Fruit fly (Drosophila melanogaster) whole organism, embryonic: ENCODE data around the gene cher.

Experiments used
- Adf1 ChIP-seq: fragments of 200-800 bp; sonication (Bioruptor generic); IDR thresholded peaks from 2 replicates; pipeline ENCODE4 v1.3.6; 2022; ENCODE audit warnings: missing biosample characterization, missing genetic modification characterization
- Atf3 ChIP-seq: fragments of 200-800 bp; sonication (Bioruptor generic); optimal IDR thresholded peaks from 3 replicates; lab custom pipeline; 2016; ENCODE audit warnings: missing biosample characterization, missing genetic modification characterization
- Atf6 ChIP-seq: fragments of 200-800 bp; sonication (Bioruptor generic); IDR thresholded peaks from 2 replicates; pipeline ENCODE4 v1.3.6; 2022; ENCODE audit warnings: missing biosample characterization, missing genetic modification characterization
- BtbVII ChIP-seq: fragments of 200-800 bp; sonication (Bioruptor generic); optimal IDR thresholded peaks from 3 replicates; lab custom pipeline; 2017; ENCODE audit warnings: missing biosample characterization, mild to moderate bottlenecking, missing genetic modification characterization
- CG1024 ChIP-seq: fragments of 200-800 bp; sonication (Bioruptor generic); IDR thresholded peaks from 2 replicates; pipeline ENCODE4 v1.3.6; 2022; ENCODE audit warnings: missing biosample characterization, missing genetic modification characterization
- CG10321 ChIP-seq: fragments of 200-800 bp; sonication (Bioruptor generic); IDR thresholded peaks from 2 replicates; pipeline ENCODE4 v1.3.6; 2022; ENCODE audit warnings: missing biosample characterization, missing genetic modification characterization
- CG10959 ChIP-seq: fragments of 200-800 bp; sonication (Bioruptor generic); IDR thresholded peaks from 2 replicates; pipeline ENCODE4 v1.3.6; 2022; ENCODE audit warnings: missing biosample characterization, missing genetic modification characterization
- CG11504 ChIP-seq: fragments of 200-800 bp; sonication (Bioruptor generic); optimal IDR thresholded peaks from 3 replicates; lab custom pipeline; 2019; ENCODE audit warnings: missing biosample characterization, mild to moderate bottlenecking, missing genetic modification characterization, moderate library complexity
- CG11560 ChIP-seq: fragments of 200-800 bp; sonication (Bioruptor generic); IDR thresholded peaks from 3 replicates; pipeline ENCODE4 v1.3.6; 2022; ENCODE audit warnings: missing biosample characterization, missing genetic modification characterization
- CG12155 ChIP-seq: fragments of 200-800 bp; sonication (Bioruptor generic); optimal IDR thresholded peaks from 3 replicates; lab custom pipeline; 2016; ENCODE audit warnings: missing biosample characterization, missing genetic modification characterization
- CG12299 ChIP-seq: fragments of 200-800 bp; sonication (Bioruptor generic); optimal IDR thresholded peaks from 2 replicates; lab custom pipeline; 2018; ENCODE audit warnings: missing biosample characterization, mild to moderate bottlenecking, missing genetic modification characterization
- CG12659 ChIP-seq: fragments of 200-800 bp; sonication (Bioruptor generic); optimal IDR thresholded peaks from 3 replicates; lab custom pipeline; 2017; ENCODE audit warnings: mild to moderate bottlenecking, missing biosample characterization, missing genetic modification reagents, missing genetic modification characterization
- CG12769 ChIP-seq: fragments of 200-800 bp; sonication (Bioruptor generic); optimal IDR thresholded peaks from 2 replicates; lab custom pipeline; 2019; ENCODE audit warnings: missing biosample characterization, mild to moderate bottlenecking, missing genetic modification characterization, moderate library complexity
- CG13287 ChIP-seq: fragments of 200-800 bp; sonication (Bioruptor generic); IDR thresholded peaks from 2 replicates; pipeline ENCODE4 v1.3.6; 2022; ENCODE audit warnings: missing biosample characterization, missing genetic modification characterization; ENCODE audit not compliant: partially characterized antibody
- CG14014 ChIP-seq: fragments of 200-800 bp; sonication (Bioruptor generic); IDR thresholded peaks from 2 replicates; pipeline ENCODE4 v1.3.6; 2022; ENCODE audit warnings: missing biosample characterization, missing genetic modification characterization
- CG14050 ChIP-seq: fragments of 200-800 bp; sonication (Bioruptor generic); IDR thresholded peaks from 3 replicates; pipeline ENCODE4 v1.3.6; 2022; ENCODE audit warnings: missing biosample characterization, missing genetic modification characterization
- CG1647 ChIP-seq: fragments of 200-800 bp; sonication (Bioruptor generic); optimal IDR thresholded peaks from 3 replicates; lab custom pipeline; 2016; ENCODE audit warnings: missing biosample characterization, missing genetic modification characterization
- CG17829 ChIP-seq: fragments of 200-800 bp; optimal IDR thresholded peaks from 2 replicates; lab custom pipeline; 2019; ENCODE audit warnings: missing biosample characterization, mild to moderate bottlenecking, missing genetic modification characterization, moderate library complexity
- CG1792 ChIP-seq: fragments of 200-800 bp; sonication (Bioruptor generic); optimal IDR thresholded peaks from 2 replicates; lab custom pipeline; 2016; ENCODE audit warnings: missing biosample characterization, missing genetic modification characterization
- CG4404 ChIP-seq: fragments of 200-800 bp; sonication (Bioruptor generic); IDR thresholded peaks from 2 replicates; pipeline ENCODE4 v1.3.6; 2022; ENCODE audit warnings: missing biosample characterization, missing genetic modification characterization
- CG5245 ChIP-seq: fragments of 200-800 bp; sonication (Bioruptor generic); optimal IDR thresholded peaks from 3 replicates; lab custom pipeline; 2016; ENCODE audit warnings: missing biosample characterization, missing genetic modification characterization
- CG6272 ChIP-seq: fragments of 200-800 bp; sonication (Bioruptor generic); IDR thresholded peaks from 2 replicates; pipeline ENCODE4 v1.3.6; 2022; ENCODE audit warnings: missing biosample characterization, missing genetic modification characterization
- CG6791 ChIP-seq: fragments of 200-800 bp; sonication (Bioruptor generic); IDR thresholded peaks from 3 replicates; pipeline ENCODE4 v1.3.6; 2022; ENCODE audit warnings: missing biosample characterization, missing genetic modification characterization; ENCODE audit not compliant: partially characterized antibody
- CG6854 ChIP-seq: fragments of 200-800 bp; sonication (Bioruptor generic); optimal IDR thresholded peaks from 3 replicates; lab custom pipeline; 2017; ENCODE audit warnings: missing biosample characterization, mild to moderate bottlenecking, missing genetic modification characterization
- CG7556 ChIP-seq: fragments of 200-800 bp; sonication (Bioruptor generic); optimal IDR thresholded peaks from 2 replicates; lab custom pipeline; 2017; ENCODE audit warnings: missing biosample characterization, mild to moderate bottlenecking, missing genetic modification characterization
- CG8478 ChIP-seq: fragments of >200 bp; optimal IDR thresholded peaks from 2 replicates; lab custom pipeline; 2018
- CG9609 ChIP-seq: fragments of 200-800 bp; sonication (Bioruptor generic); optimal IDR thresholded peaks from 3 replicates; lab custom pipeline; 2016; ENCODE audit warnings: missing biosample characterization, missing genetic modification characterization
- Dad ChIP-seq: fragments of 200-800 bp; sonication (Bioruptor generic); optimal IDR thresholded peaks from 3 replicates; lab custom pipeline; 2016; ENCODE audit warnings: missing biosample characterization, missing genetic modification characterization
- GATAe ChIP-seq: fragments of 200-800 bp; sonication (Bioruptor generic); conservative IDR thresholded peaks from 2 replicates; pipeline ENCODE4 v1.3.6; 2022; ENCODE audit warnings: missing biosample characterization, missing genetic modification characterization
- H2.0 ChIP-seq: fragments of 200-800 bp; sonication (Bioruptor generic); IDR thresholded peaks from 2 replicates; pipeline ENCODE4 v1.3.6; 2022; ENCODE audit warnings: missing biosample characterization, missing genetic modification characterization
- HLHmδ ChIP-seq: fragments of 200-800 bp; sonication (Bioruptor generic); optimal IDR thresholded peaks from 2 replicates; lab custom pipeline; 2018; ENCODE audit warnings: missing biosample characterization, mild to moderate bottlenecking, missing genetic modification characterization, moderate library complexity
- NC2β ChIP-seq: fragments of 200-800 bp; sonication (Bioruptor generic); optimal IDR thresholded peaks from 2 replicates; lab custom pipeline; 2016; ENCODE audit warnings: missing biosample characterization, missing genetic modification characterization
- Nf-YA ChIP-seq: fragments of 200-800 bp; sonication (Bioruptor generic); IDR thresholded peaks from 2 replicates; pipeline ENCODE4 v1.3.6; 2022; ENCODE audit warnings: missing biosample characterization, missing genetic modification characterization
- Rfx ChIP-seq: fragments of 200-800 bp; sonication (Bioruptor generic); IDR thresholded peaks from 2 replicates; pipeline ENCODE4 v1.3.6; 2022; ENCODE audit warnings: missing biosample characterization, missing genetic modification characterization
- Sox100B ChIP-seq: fragments of 200-800 bp; sonication (Bioruptor generic); optimal IDR thresholded peaks from 3 replicates; lab custom pipeline; 2018; ENCODE audit warnings: missing biosample characterization, mild to moderate bottlenecking, missing genetic modification characterization
- Sox102F ChIP-seq: fragments of 200-800 bp; sonication (Bioruptor generic); optimal IDR thresholded peaks from 2 replicates; lab custom pipeline; 2018; ENCODE audit warnings: missing biosample characterization, mild to moderate bottlenecking, missing genetic modification characterization, moderate library complexity
- TFAM ChIP-seq: fragments of 200-800 bp; sonication (Bioruptor generic); optimal IDR thresholded peaks from 2 replicates; lab custom pipeline; 2017; ENCODE audit warnings: missing biosample characterization, missing genetic modification characterization, inconsistent platforms
- Xbp1 ChIP-seq: fragments of 200-800 bp; sonication (Bioruptor generic); optimal IDR thresholded peaks from 3 replicates; lab custom pipeline; 2016; ENCODE audit warnings: missing biosample characterization, mild to moderate bottlenecking, missing genetic modification characterization
- az2 ChIP-seq: fragments of 200-800 bp; sonication (Bioruptor generic); optimal IDR thresholded peaks from 3 replicates; lab custom pipeline; 2016; ENCODE audit warnings: missing biosample characterization, missing genetic modification characterization
- bcd ChIP-seq: fragments of 200-800 bp; sonication (Bioruptor generic); optimal IDR thresholded peaks from 2 replicates; lab custom pipeline; 2017; ENCODE audit warnings: missing biosample characterization, mild to moderate bottlenecking, missing genetic modification characterization
- dimm ChIP-seq: fragments of 200-800 bp; sonication (Bioruptor generic); IDR thresholded peaks from 2 replicates; pipeline ENCODE4 v1.3.6; 2022; ENCODE audit warnings: missing biosample characterization, missing genetic modification characterization
- emc ChIP-seq: fragments of 200-800 bp; sonication (Bioruptor generic); optimal IDR thresholded peaks from 2 replicates; lab custom pipeline; 2016; ENCODE audit warnings: missing biosample characterization, missing genetic modification characterization
- fd102C ChIP-seq: fragments of 200-800 bp; sonication (Bioruptor generic); optimal IDR thresholded peaks from 2 replicates; lab custom pipeline; 2018; ENCODE audit warnings: missing biosample characterization, mild to moderate bottlenecking, missing genetic modification characterization, moderate library complexity
- hbn ChIP-seq: fragments of 200-800 bp; sonication (Bioruptor generic); IDR thresholded peaks from 2 replicates; pipeline ENCODE4 v1.3.6; 2022; ENCODE audit warnings: missing biosample characterization, missing genetic modification characterization; ENCODE audit not compliant: partially characterized antibody
- mirr ChIP-seq: fragments of 200-800 bp; sonication (Bioruptor generic); optimal IDR thresholded peaks from 3 replicates; lab custom pipeline; 2018; ENCODE audit warnings: missing biosample characterization, mild to moderate bottlenecking, missing genetic modification characterization
- pho ChIP-seq: fragments of 200-800 bp; sonication (Bioruptor generic); optimal IDR thresholded peaks from 2 replicates; lab custom pipeline; 2016; ENCODE audit warnings: missing biosample characterization, missing genetic modification characterization
- stwl ChIP-seq: fragments of 200-800 bp; sonication (Bioruptor generic); optimal IDR thresholded peaks from 3 replicates; lab custom pipeline; 2018; ENCODE audit warnings: missing biosample characterization, mild to moderate bottlenecking, missing genetic modification characterization, moderate library complexity
- ttk ChIP-seq: fragments of 200-800 bp; sonication (Bioruptor generic); IDR thresholded peaks from 2 replicates; pipeline ENCODE4 v2.1.2; 2022; ENCODE audit warnings: missing biosample characterization, missing genetic modification characterization
- unpg ChIP-seq: fragments of 200-800 bp; sonication (Bioruptor generic); optimal IDR thresholded peaks from 3 replicates; lab custom pipeline; 2018; ENCODE audit warnings: missing biosample characterization, mild to moderate bottlenecking, missing genetic modification characterization, moderate library complexity
- usp ChIP-seq: fragments of >200 bp; optimal IDR thresholded peaks from 2 replicates; lab custom pipeline; 2017; ENCODE audit warnings: missing biosample characterization, missing genetic modification characterization
- zen2 ChIP-seq: fragments of 200-800 bp; sonication (Bioruptor generic); IDR thresholded peaks from 3 replicates; pipeline ENCODE4 v1.3.6; 2022; ENCODE audit warnings: missing biosample characterization, missing genetic modification characterization; ENCODE audit not compliant: partially characterized antibody

cher gene

dm6 chr3R:17056183-17056904 is 68.8 kb downstream of the cher start (continued):
- TF ChIP-seq CG10321 (GFP tag; lab: Robert Waterston, UW) (peak; percentile 58; the same call in 1 of the 2 replicates), CG1647 (GFP tag; lab: Kevin White, UChicago) (no peak), Xbp1 (no peak), Sox102F (GFP tag; lab: Kevin White, UChicago) (no peak), CG9609 (GFP tag; lab: Kevin White, UChicago) (no peak), CG11560 (tag; lab: Robert Waterston, UW) (no peak), ttk (0 out of 2 replicates have a peak, but pooled peaks have one; percentile 15), CG12299 (tag; lab: Kevin White, UChicago) (peak; percentile 45), CG1024 (GFP tag; lab: Robert Waterston, UW) (no peak), fd102C (no peak), CG11504 (peak; percentile 80), HLHmδ (GFP tag; lab: Kevin White, UChicago) (peak; percentile 64), zen2 (GFP tag; lab: Robert Waterston, UW) (no peak), dimm (GFP tag; lab: Robert Waterston, UW) (no peak), unpg (GFP tag; lab: Kevin White, UChicago) (no peak), GATAe (no peak), CG12769 (tag; lab: Kevin White, UChicago) (peak; percentile 97), CG6272 (GFP tag; lab: Robert Waterston, UW) (no peak), CG14014 (GFP tag; lab: Robert Waterston, UW) (no peak; the same call in 1 of the 2 replicates), stwl (tag; lab: Kevin White, UChicago) (no peak), CG12659 (GFP tag; lab: Kevin White, UChicago) (no peak), Dad (no peak), CG10959 (GFP tag; lab: Robert Waterston, UW) (no peak), bcd (GFP tag; lab: Kevin White, UChicago) (no peak), az2 (no peak), CG14050 (GFP tag; lab: Robert Waterston, UW) (no peak), Atf3 (peak; percentile 77), CG17829 (tag; lab: Kevin White, UChicago) (peak; percentile 19), Adf1 (GFP tag; lab: Robert Waterston, UW) (peak; percentile 96), Nf-YA (GFP tag; lab: Robert Waterston, UW) (no peak), emc (GFP tag; lab: Kevin White, UChicago) (no peak), CG6854 (GFP tag; lab: Kevin White, UChicago) (no peak), hbn (no peak; the same call in 1 of the 2 replicates), Atf6 (peak; percentile 50), CG1792 (no peak), CG4404 (no peak), usp (GFP tag; lab: Kevin White, UChicago) (no peak), CG12155 (GFP tag; lab: Kevin White, UChicago) (no peak), CG13287 (peak; percentile 55), CG8478 (peak; percentile 93), mirr (peak; percentile 73), pho (no peak), Rfx (GFP tag; lab: Robert Waterston, UW) (peak; percentile 20; the same call in 1 of the 2 replicates), H2.0 (GFP tag; lab: Robert Waterston, UW) (no peak), BtbVII (GFP tag; lab: Kevin White, UChicago) (peak; percentile 82), CG6791 (no peak; the same call in 2 of the 3 replicates), NC2β (GFP tag; lab: Kevin White, UChicago) (peak; percentile 15), Sox100B (GFP tag; lab: Kevin White, UChicago) (no peak), CG5245 (GFP tag; lab: Kevin White, UChicago) (no peak), TFAM (no peak), CG7556 (GFP tag; lab: Kevin White, UChicago) (no peak)
